Worm (Caenorhabditis elegans): ENCODE data around the gene Y116F11A.3.

Y116F11A.3 gene

DNA sequence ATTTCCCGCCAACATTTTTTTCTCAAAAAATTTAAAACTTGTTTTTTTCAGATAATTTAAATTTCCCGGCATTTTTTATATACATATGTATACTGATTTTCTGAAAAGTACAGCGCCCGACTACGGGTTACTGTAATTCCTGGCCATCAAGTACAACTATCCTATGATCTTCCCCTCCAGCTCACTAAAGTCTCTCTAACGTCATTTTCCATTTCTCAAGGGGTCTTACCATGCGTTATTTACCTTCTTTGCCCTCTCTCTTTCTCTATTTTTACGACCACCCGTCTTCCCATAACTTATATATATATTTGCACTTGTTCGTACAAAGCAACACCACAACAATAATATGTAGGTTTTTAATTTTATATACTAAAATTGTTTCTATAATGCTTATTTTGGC lies 27.4 kb downstream of the Y116F11A.3 start, which contains the start of gene W04E12.9:
TSS of gene W04E12.9 (plus strand) at position 301 of the 400 bp plus-strand sequence.
- no peak for TF ChIP-seq ztf-4 (tag; optimal IDR thresholded peaks at IDR 0.05)
- TF ChIP-seq mbf-1 (tag; optimal IDR thresholded peaks at IDR 0.05), result no peak
- TF ChIP-seq ztf-1 (GFP tag; conservative IDR thresholded peaks at IDR 0.05), result no peak
- no peak for TF ChIP-seq nhr-237 (tag; optimal IDR thresholded peaks at IDR 0.05)
- no peak for TF ChIP-seq lsy-2 (tag; optimal IDR thresholded peaks at IDR 0.05)
- TF ChIP-seq aly-2 (tag; optimal IDR thresholded peaks at IDR 0.05), result no peak
- no peak for TF ChIP-seq dmd-4 (tag; optimal IDR thresholded peaks at IDR 0.05)

DNA sequence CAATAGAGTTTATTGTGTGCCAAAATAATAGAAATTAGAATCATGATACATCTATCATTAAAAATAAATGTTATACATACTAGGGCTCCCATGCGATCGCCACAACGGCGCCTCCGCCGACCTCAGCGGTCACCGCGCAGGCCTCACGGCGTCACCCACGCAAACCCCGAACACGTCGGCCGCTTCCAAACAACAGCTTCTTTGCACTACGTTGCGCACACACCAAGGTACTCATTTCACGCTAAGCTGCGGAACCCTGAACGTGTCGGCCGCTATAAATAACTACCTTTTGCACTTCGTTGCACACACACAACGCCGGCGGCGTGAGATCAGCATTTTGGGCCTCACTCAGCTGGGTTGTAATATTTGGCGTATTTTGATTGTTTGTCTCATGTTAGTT lies 30.5 kb downstream of the Y116F11A.3 start:
- TF ChIP-seq nhr-21 (tag; optimal IDR thresholded peaks at IDR 0.05), result no peak
- no peak for TF ChIP-seq nhr-6 (tag; optimal IDR thresholded peaks at IDR 0.05)
- TF ChIP-seq C34F6.9 (tag; optimal IDR thresholded peaks at IDR 0.05), result no peak
- no peak for TF ChIP-seq F13H6.1 (tag; optimal IDR thresholded peaks at IDR 0.05)
- TF ChIP-seq sem-4 (tag; optimal IDR thresholded peaks at IDR 0.05), result no peak

DNA sequence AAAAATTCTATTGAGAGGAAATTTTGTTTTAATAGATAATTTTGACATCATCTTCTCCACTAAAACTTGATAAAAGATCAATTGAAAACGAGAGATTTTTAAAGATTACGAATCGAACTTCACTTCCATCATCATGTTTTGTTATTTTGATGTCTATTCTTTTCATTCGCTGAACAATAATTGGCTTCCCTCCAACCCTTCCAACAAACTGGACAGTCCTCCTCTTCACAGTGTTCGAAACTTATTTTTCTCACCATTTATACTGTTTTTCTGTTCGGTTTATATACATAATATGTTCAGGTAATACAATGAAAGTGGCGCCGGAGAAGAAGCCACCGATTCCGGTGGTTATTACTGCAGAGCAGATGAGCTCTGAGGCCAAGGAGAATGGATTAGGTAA lies 31.9 kb downstream of the Y116F11A.3 start, which contains the start of gene M162.5:
TSS of gene M162.5 (plus strand) at position 301 of the 400 bp plus-strand sequence.
- TF ChIP-seq lin-39 (tag; optimal IDR thresholded peaks at IDR 0.05) (no peak), nhr-11 (tag; optimal IDR thresholded peaks at IDR 0.05) (no peak), ZK546.5 (tag; optimal IDR thresholded peaks at IDR 0.05) (no peak), nhr-25 (tag; optimal IDR thresholded peaks at IDR 0.05) (no peak), nhr-10 (tag; optimal IDR thresholded peaks at IDR 0.05) (no peak), aly-2 (tag; optimal IDR thresholded peaks at IDR 0.05) (no peak), mdl-1 (tag; optimal IDR thresholded peaks at IDR 0.05) (no peak), skn-1 (tag; optimal IDR thresholded peaks at IDR 0.05) (no peak), snpc-4 (tag; optimal IDR thresholded peaks at IDR 0.05) (no peak), egl-27 (tag; optimal IDR thresholded peaks at IDR 0.05) (no peak), dmd-4 (tag; optimal IDR thresholded peaks at IDR 0.05) (no peak), ama-1 (optimal IDR thresholded peaks at IDR 0.05) (no peak), zag-1 (tag; optimal IDR thresholded peaks at IDR 0.05) (no peak), mab-5 (tag; optimal IDR thresholded peaks at IDR 0.05) (no peak), Y55F3AM.14 (GFP tag; optimal IDR thresholded peaks at IDR 0.05) (no peak), nhr-23 (tag; optimal IDR thresholded peaks at IDR 0.05) (no peak)

DNA sequence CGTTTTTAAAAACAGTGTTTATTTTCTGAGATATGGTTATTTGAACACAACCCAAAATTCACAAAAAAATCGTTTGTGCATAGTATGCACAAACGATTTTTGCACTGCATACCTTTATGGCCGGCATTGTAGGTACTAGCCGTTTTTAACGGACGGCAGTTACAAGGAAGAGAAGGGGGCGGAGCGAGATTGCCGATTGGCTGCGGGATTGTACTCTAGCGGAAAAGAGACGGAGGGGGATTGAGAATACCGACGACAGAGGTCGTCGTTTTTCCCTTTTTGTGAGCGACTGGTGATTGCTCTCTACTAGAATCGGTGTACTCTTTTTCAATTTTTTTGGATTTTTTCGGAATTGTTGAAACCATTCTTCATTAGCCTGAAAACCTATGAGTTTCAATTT lies 38.9 kb downstream of the Y116F11A.3 start:
- TF ChIP-seq mdl-1 (tag; optimal IDR thresholded peaks at IDR 0.05) (no peak), nhr-11 (tag; optimal IDR thresholded peaks at IDR 0.05) (no peak), ceh-82 (tag; optimal IDR thresholded peaks at IDR 0.05) (no peak), sem-4 (tag; optimal IDR thresholded peaks at IDR 0.05) (no peak)

DNA sequence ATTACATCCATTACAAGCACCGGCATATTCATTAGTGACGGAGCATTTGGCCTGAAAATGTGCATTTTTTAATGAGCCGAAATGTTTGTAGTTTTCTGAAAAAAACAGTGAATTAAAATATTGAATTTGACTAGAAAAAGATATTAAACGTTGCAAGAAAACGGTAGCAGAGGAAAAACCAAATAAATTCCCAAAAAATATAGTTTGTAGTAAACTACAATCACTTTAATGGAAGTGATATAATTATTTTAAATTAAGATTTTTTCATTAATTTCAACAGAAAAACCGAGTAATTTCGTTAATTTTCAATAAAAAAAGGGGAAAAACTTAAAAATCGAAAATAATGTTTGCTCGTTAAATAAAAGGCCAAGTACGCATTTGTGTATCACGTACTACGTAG lies 42.8 kb downstream of the Y116F11A.3 start, which contains the start of gene M162.15:
TSS of gene M162.15 (minus strand) at position 101 of the 400 bp plus-strand sequence.
- TF ChIP-seq mbf-1 (tag; optimal IDR thresholded peaks at IDR 0.05), result no peak
- no peak for TF ChIP-seq skn-1 (tag; optimal IDR thresholded peaks at IDR 0.05)
- TF ChIP-seq ceh-82 (tag; optimal IDR thresholded peaks at IDR 0.05), result no peak
- TF ChIP-seq crh-2 (tag; optimal IDR thresholded peaks at IDR 0.05), result no peak
- no peak for TF ChIP-seq lsy-2 (tag; optimal IDR thresholded peaks at IDR 0.05)
- no peak for TF ChIP-seq zag-1 (tag; optimal IDR thresholded peaks at IDR 0.05)
- no peak for TF ChIP-seq nhr-10 (tag; optimal IDR thresholded peaks at IDR 0.05)
- no peak for TF ChIP-seq ztf-11 (tag; optimal IDR thresholded peaks at IDR 0.05)

DNA sequence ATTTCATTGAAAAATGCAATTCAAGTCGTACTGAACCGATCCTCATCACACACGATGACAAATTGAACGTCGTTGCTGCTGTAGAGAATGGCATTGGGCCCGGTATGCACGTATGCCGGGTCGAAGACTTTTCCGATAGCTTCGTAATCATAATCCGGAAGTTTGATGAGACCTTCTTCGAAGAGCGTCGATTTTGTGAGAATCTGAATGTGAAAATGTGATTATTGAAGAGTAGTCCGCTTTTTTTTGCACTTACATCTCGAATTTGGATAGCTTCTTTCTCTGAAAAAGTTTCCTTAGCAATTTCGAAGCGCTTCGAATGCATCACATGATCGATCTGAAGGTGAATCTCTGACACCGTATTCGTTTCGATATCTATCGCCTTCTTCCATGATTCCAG lies 48.4 kb downstream of the Y116F11A.3 start, which contains the start of gene fbxa-118:
TSS of gene fbxa-118 (minus strand) at position 101 of the 400 bp plus-strand sequence.
- TF ChIP-seq crh-2 (tag; optimal IDR thresholded peaks at IDR 0.05) (no peak), ama-1 (optimal IDR thresholded peaks at IDR 0.05) (no peak), mbf-1 (tag; optimal IDR thresholded peaks at IDR 0.05) (no peak)

DNA sequence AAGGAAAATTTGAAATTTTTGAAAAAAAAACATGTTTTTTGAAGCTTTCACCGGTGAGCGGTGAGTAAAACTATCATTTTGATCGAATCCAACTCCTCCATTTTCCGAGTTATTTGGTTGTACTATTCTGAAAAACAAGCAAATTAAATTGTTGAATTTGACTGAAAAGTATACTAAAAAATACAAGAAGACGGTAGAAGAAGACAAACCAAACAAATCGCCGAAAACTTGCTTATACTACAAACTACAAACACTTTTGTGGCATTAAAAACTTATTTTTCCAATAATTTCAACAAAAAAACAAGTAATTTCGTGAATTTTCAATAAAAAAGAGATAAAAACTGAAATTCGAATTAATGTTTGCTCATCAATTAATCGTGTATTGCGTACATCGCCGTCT lies 49.8 kb downstream of the Y116F11A.3 start, which contains the start of gene fbxa-194:
TSS of gene fbxa-194 (minus strand) at position 101 of the 400 bp plus-strand sequence.
- TF ChIP-seq mbf-1 (tag; optimal IDR thresholded peaks at IDR 0.05), result no peak
- no peak for TF ChIP-seq ceh-16 (tag; optimal IDR thresholded peaks at IDR 0.05)
- no peak for TF ChIP-seq lin-13 (GFP tag; optimal IDR thresholded peaks at IDR 0.05)
- no peak for TF ChIP-seq nhr-21 (tag; optimal IDR thresholded peaks at IDR 0.05)
- TF ChIP-seq lin-39 (tag; optimal IDR thresholded peaks at IDR 0.05), result no peak
- TF ChIP-seq mdl-1 (tag; optimal IDR thresholded peaks at IDR 0.05), result no peak
- TF ChIP-seq R02D3.7 (tag; optimal IDR thresholded peaks at IDR 0.05), result no peak
- no peak for TF ChIP-seq ztf-1 (GFP tag; conservative IDR thresholded peaks at IDR 0.05)
- TF ChIP-seq nhr-129 (tag; optimal IDR thresholded peaks at IDR 0.05), result no peak
- no peak for TF ChIP-seq alr-1 (tag; optimal IDR thresholded peaks at IDR 0.05)
- no peak for TF ChIP-seq unc-55 (GFP tag; optimal IDR thresholded peaks at IDR 0.05)
- TF ChIP-seq lsy-2 (tag; optimal IDR thresholded peaks at IDR 0.05), result no peak
- no peak for TF ChIP-seq unc-62 (GFP tag; optimal IDR thresholded peaks at IDR 0.05)
- no peak for TF ChIP-seq nhr-25 (tag; optimal IDR thresholded peaks at IDR 0.05)
- TF ChIP-seq peb-1 (tag; optimal IDR thresholded peaks at IDR 0.05), result no peak
- no peak for TF ChIP-seq nhr-11 (tag; optimal IDR thresholded peaks at IDR 0.05)
- no peak for TF ChIP-seq skn-1 (tag; optimal IDR thresholded peaks at IDR 0.05)

All from whole organism, L2 larva.